Fruit fly (Drosophila melanogaster): ENCODE data around the gene Tsp86D.

Gene Tsp86D

dm6 chr3R:10884031-10884677, 15.6 kb downstream of the Tsp86D start (continued):
- no peak for TF ChIP-seq cad (GFP tag; optimal IDR thresholded peaks at IDR 0.05)
- peak; percentile 78 for TF ChIP-seq CG2712 (tag; optimal IDR thresholded peaks at IDR 0.05)
- peak; percentile 82 for TF ChIP-seq Fer1 (GFP tag; optimal IDR thresholded peaks at IDR 0.05)
- TF ChIP-seq danr (GFP tag; IDR thresholded peaks at IDR 0.05) = peak; percentile 74
- peak; percentile 77 for TF ChIP-seq CG9727 (GFP tag; optimal IDR thresholded peaks at IDR 0.05)
- TF ChIP-seq CG32532 (GFP tag; IDR thresholded peaks at IDR 0.05) = peak; percentile 94
- no peak for TF ChIP-seq CG4617 (GFP tag; optimal IDR thresholded peaks at IDR 0.05; ENCODE audit: borderline replicate concordance)
- TF ChIP-seq CG12236 (GFP tag; optimal IDR thresholded peaks at IDR 0.05) = no peak
- TF ChIP-seq nerfin-1 (tag; optimal IDR thresholded peaks at IDR 0.05) = peak; percentile 54
- no peak for TF ChIP-seq chif (GFP tag; optimal IDR thresholded peaks at IDR 0.05)
- peak; percentile 33 for TF ChIP-seq CG9437 (GFP tag; optimal IDR thresholded peaks at IDR 0.05)
- TF ChIP-seq ab (GFP tag; optimal IDR thresholded peaks at IDR 0.05) = no peak
- no peak for TF ChIP-seq z (GFP tag; IDR thresholded peaks at IDR 0.05)
- TF ChIP-seq gcm (GFP tag; optimal IDR thresholded peaks at IDR 0.05) = peak; percentile 31
- peak; percentile 16 for TF ChIP-seq Ets97D (GFP tag; optimal IDR thresholded peaks at IDR 0.05)
- TF ChIP-seq CG1233 (GFP tag; optimal IDR thresholded peaks at IDR 0.05) = peak; percentile 69
- peak; percentile 60 for TF ChIP-seq CG7556 (GFP tag; optimal IDR thresholded peaks at IDR 0.05)
- no peak for TF ChIP-seq ERR (GFP tag; optimal IDR thresholded peaks at IDR 0.05)
- TF ChIP-seq PHDP (tag; optimal IDR thresholded peaks at IDR 0.05) = peak; percentile 76
- peak; percentile 65 for TF ChIP-seq CG14667 (GFP tag; IDR thresholded peaks at IDR 0.05)
- TF ChIP-seq CG2199 (GFP tag; IDR thresholded peaks at IDR 0.05) = no peak
- no peak for TF ChIP-seq CG17802 (tag; optimal IDR thresholded peaks at IDR 0.05)
- peak; percentile 69 for TF ChIP-seq Taf1 (GFP tag; IDR thresholded peaks at IDR 0.05)
- TF ChIP-seq Oaz (GFP tag; IDR thresholded peaks at IDR 0.05) = peak; percentile 58
- TF ChIP-seq dpn (GFP tag; optimal IDR thresholded peaks at IDR 0.05) = peak; percentile 6 to 34
- no peak for TF ChIP-seq Tbp (GFP tag; optimal IDR thresholded peaks at IDR 0.05)
- TF ChIP-seq CG14710 (tag; optimal IDR thresholded peaks at IDR 0.05) = peak; percentile 15
- peak; percentile 58 for TF ChIP-seq CG1603 (tag; optimal IDR thresholded peaks at IDR 0.05)
- TF ChIP-seq CG10267 (tag; optimal IDR thresholded peaks at IDR 0.05) = peak; percentile 54
- TF ChIP-seq HmgZ (tag; optimal IDR thresholded peaks at IDR 0.05) = peak; percentile 58
- peak; percentile 90 for TF ChIP-seq CG14441 (GFP tag; IDR thresholded peaks at IDR 0.05)
- TF ChIP-seq Mes4 (GFP tag; optimal IDR thresholded peaks at IDR 0.05) = no peak
- peak; percentile 63; the same call in 1 of the 3 replicates for TF ChIP-seq CG3726 (GFP tag; IDR thresholded peaks at IDR 0.05)
- peak; percentile 78 for TF ChIP-seq CG31441 (GFP tag; IDR thresholded peaks at IDR 0.05)
- TF ChIP-seq Mrtf (GFP tag; IDR thresholded peaks at IDR 0.05) = peak; percentile 77; the same call in 2 of the 3 replicates
- TF ChIP-seq CG17568 (GFP tag; optimal IDR thresholded peaks at IDR 0.05) = peak; percentile 16
- TF ChIP-seq CkIIα-i1 (GFP tag; IDR thresholded peaks at IDR 0.05) = peak; percentile 45; the same call in 1 of the 2 replicates
- TF ChIP-seq Rfx (GFP tag; IDR thresholded peaks at IDR 0.05) = peak; percentile 93
- TF ChIP-seq Lim3 (GFP tag; IDR thresholded peaks at IDR 0.05) = peak; percentile 44; the same call in 1 of the 2 replicates
- TF ChIP-seq Awh (GFP tag; IDR thresholded peaks at IDR 0.05) = peak; percentile 89
- TF ChIP-seq CrebB (tag; optimal IDR thresholded peaks at IDR 0.05) = peak; percentile 52
- peak; percentile 69 for TF ChIP-seq phol (tag; optimal IDR thresholded peaks at IDR 0.05)
- TF ChIP-seq Abd-B (GFP tag; optimal IDR thresholded peaks at IDR 0.05) = peak; percentile 79
- no peak for TF ChIP-seq CG13123 (GFP tag; optimal IDR thresholded peaks at IDR 0.05)
- TF ChIP-seq stwl (tag; optimal IDR thresholded peaks at IDR 0.05) = no peak
- peak; percentile 62 for TF ChIP-seq zen (tag; optimal IDR thresholded peaks at IDR 0.05)
- TF ChIP-seq Lhr (GFP tag; optimal IDR thresholded peaks at IDR 0.05) = no peak
- TF ChIP-seq psq (GFP tag; optimal IDR thresholded peaks at IDR 0.05) = no peak
- peak; percentile 15 for TF ChIP-seq Hsf (GFP tag; optimal IDR thresholded peaks at IDR 0.05)
- TF ChIP-seq tx (GFP tag; optimal IDR thresholded peaks at IDR 0.05) = no peak
- TF ChIP-seq onecut (GFP tag; IDR thresholded peaks at IDR 0.05) = peak; percentile 66

All from whole organism, embryonic.